Worm (Caenorhabditis elegans): Measurements from ENCODE around the gene adah-1.

adah-1 gene

DNA sequence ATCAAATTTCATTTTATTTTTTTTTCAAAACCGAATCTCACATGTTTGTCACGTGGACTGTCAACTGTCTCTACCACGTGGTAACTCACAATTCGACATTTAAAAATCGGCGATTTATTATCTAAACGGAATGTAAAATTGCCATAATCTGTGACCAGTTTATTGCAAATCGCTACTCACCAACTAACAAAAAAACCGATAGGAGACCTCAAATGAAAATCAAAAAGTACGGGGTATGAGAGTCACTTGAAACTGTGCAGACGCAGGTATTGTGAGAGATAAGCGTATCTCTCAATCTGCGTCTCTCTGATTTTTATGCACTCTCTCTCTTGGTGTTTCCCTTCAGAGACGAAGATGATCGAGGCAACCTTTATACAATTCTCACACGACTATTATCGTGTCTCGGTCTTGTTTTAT is 23.8 kb downstream of the adah-1 start:
- TF ChIP-seq fkh-10 (GFP tag; optimal IDR thresholded peaks at IDR 0.05) (no peak), nhr-43 (tag; optimal IDR thresholded peaks at IDR 0.05; ENCODE audit: poor library complexity, severe bottlenecking) (peak; percentile 81), unc-62 (GFP tag; optimal IDR thresholded peaks at IDR 0.05) (no peak), fos-1 (tag; optimal IDR thresholded peaks at IDR 0.05) (no peak), ztf-4 (tag; optimal IDR thresholded peaks at IDR 0.05) (peak; percentile 16), nhr-25 (tag; optimal IDR thresholded peaks at IDR 0.05) (peak; percentile 78), elt-3 (tag; optimal IDR thresholded peaks at IDR 0.05) (peak in 1 of 3 experiments; percentile 75), snpc-4 (tag; optimal IDR thresholded peaks at IDR 0.05) (no peak), R02D3.7 (tag; optimal IDR thresholded peaks at IDR 0.05) (no peak), elt-2 (tag; optimal IDR thresholded peaks at IDR 0.05) (peak; percentile 96), pqm-1 (tag; optimal IDR thresholded peaks at IDR 0.05) (peak; percentile 92), lsy-12 (tag; optimal IDR thresholded peaks at IDR 0.05) (peak; percentile 57), nhr-76 (tag; optimal IDR thresholded peaks at IDR 0.05) (peak; percentile 8), ztf-11 (tag; optimal IDR thresholded peaks at IDR 0.05) (no peak), ceh-9 (tag; optimal IDR thresholded peaks at IDR 0.05) (no peak), hmg-11 (tag; optimal IDR thresholded peaks at IDR 0.05) (peak; percentile 46), ama-1 (optimal IDR thresholded peaks at IDR 0.05) (no peak), elt-1 (tag; optimal IDR thresholded peaks at IDR 0.05) (peak; percentile 67), ceh-16 (tag; optimal IDR thresholded peaks at IDR 0.05) (no peak), nhr-28 (tag; optimal IDR thresholded peaks at IDR 0.05) (no peak), ceh-82 (tag; optimal IDR thresholded peaks at IDR 0.05) (no peak), mml-1 (tag; optimal IDR thresholded peaks at IDR 0.05) (peak; percentile 68), egl-27 (tag; optimal IDR thresholded peaks at IDR 0.05) (no peak), lin-39 (tag; optimal IDR thresholded peaks at IDR 0.05) (no peak), mdl-1 (tag; optimal IDR thresholded peaks at IDR 0.05) (peak; percentile 33), nhr-23 (tag; optimal IDR thresholded peaks at IDR 0.05) (peak; percentile 69), tbx-2 (tag; optimal IDR thresholded peaks at IDR 0.05) (no peak), jun-1 (tag; optimal IDR thresholded peaks at IDR 0.05) (peak; percentile 81), nhr-237 (tag; optimal IDR thresholded peaks at IDR 0.05) (no peak), zag-1 (tag; optimal IDR thresholded peaks at IDR 0.05) (no peak), nhr-67 (tag; optimal IDR thresholded peaks at IDR 0.05) (no peak), aly-2 (tag; optimal IDR thresholded peaks at IDR 0.05) (no peak), nfya-1 (tag; optimal IDR thresholded peaks at IDR 0.05; ENCODE audit: insufficient read depth) (peak; percentile 58), nhr-77 (tag; optimal IDR thresholded peaks at IDR 0.05) (no peak), pha-4 (tag; optimal IDR thresholded peaks at IDR 0.05) (peak; percentile 57), nhr-12 (tag; optimal IDR thresholded peaks at IDR 0.05) (no peak), daf-12 (tag; optimal IDR thresholded peaks at IDR 0.05) (no peak), unc-39 (tag; optimal IDR thresholded peaks at IDR 0.05) (no peak), ZK546.5 (tag; optimal IDR thresholded peaks at IDR 0.05) (no peak), lin-15B (tag; optimal IDR thresholded peaks at IDR 0.05) (no peak), fkh-2 (tag; optimal IDR thresholded peaks at IDR 0.05) (no peak), egl-5 (tag; optimal IDR thresholded peaks at IDR 0.05) (peak; percentile 26), nhr-11 (tag; optimal IDR thresholded peaks at IDR 0.05) (no peak), eor-1 (tag; optimal IDR thresholded peaks at IDR 0.05) (peak in 1 of 2 experiments; percentile 4), sea-2 (GFP tag; optimal IDR thresholded peaks at IDR 0.05) (no peak), skn-1 (tag; optimal IDR thresholded peaks at IDR 0.05) (peak; percentile 57), ceh-28 (tag; optimal IDR thresholded peaks at IDR 0.05) (peak; percentile 51)
